Worm (Caenorhabditis elegans): ENCODE results near the gene lis-1.
A peak's percentile ranks its signal among the peaks of the same experiment; 100 is the strongest.

lis-1 gene

ce11 chrIII:13389078-13389477 lies 12.6 kb upstream of the lis-1 start, which contains the start of gene T03F6.3:
TSS of gene T03F6.3 (plus strand) at chrIII:13389395.
- 0 out of 2 replicates have a peak, but pooled peaks have one; percentile 18 for TF ChIP-seq madf-8 (GFP tag; conservative IDR thresholded peaks at IDR 0.05)
- peak; percentile 67 for TF ChIP-seq lsl-1 (GFP tag; optimal IDR thresholded peaks at IDR 0.05)
- peak; percentile 26 for TF ChIP-seq xnd-1 (tag; optimal IDR thresholded peaks at IDR 0.05)
- TF ChIP-seq madf-6 (GFP tag; IDR thresholded peaks at IDR 0.05), result 0 out of 2 replicates have a peak, but pooled peaks have one; percentile 47
- TF ChIP-seq F33H1.4 (GFP tag; IDR thresholded peaks at IDR 0.05), result peak; percentile 66
- no peak for TF ChIP-seq rcor-1 (GFP tag; IDR thresholded peaks at IDR 0.05)
- peak; percentile 34 for TF ChIP-seq efl-1 (GFP tag; optimal IDR thresholded peaks at IDR 0.05)
- TF ChIP-seq rpc-1 (optimal IDR thresholded peaks at IDR 0.05), result no peak
- TF ChIP-seq rpc-1 (tag; optimal IDR thresholded peaks at IDR 0.05), result no peak
- TF ChIP-seq aptf-3 (GFP tag; IDR thresholded peaks at IDR 0.05), result no peak

DNA sequence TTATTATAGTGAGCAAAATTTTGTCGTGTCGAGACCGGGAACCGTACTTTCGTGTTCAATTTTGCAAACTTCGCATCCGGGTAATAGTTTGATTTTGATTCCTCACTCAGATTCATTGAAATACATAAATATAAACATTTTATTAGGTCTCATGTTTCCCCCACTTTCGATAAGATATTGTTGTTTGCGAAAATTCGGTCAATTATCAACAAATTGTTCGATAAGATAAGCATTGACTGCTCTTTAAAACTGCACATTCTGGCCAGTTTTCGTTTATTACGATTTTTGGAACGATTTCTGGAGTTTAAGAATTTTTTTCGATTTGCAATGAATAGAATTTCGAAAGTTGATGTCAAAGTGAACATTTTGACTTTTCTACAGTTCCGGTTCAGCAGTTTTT lies 12.1 kb upstream of the lis-1 start:
- TF ChIP-seq nhr-80 (tag; optimal IDR thresholded peaks at IDR 0.05), result peak; percentile 43
- TF ChIP-seq nfya-1 (tag; optimal IDR thresholded peaks at IDR 0.05; ENCODE audit: borderline replicate concordance, insufficient read depth), result no peak

ce11 chrIII:13385850-13386249 lies 9.3 kb upstream of the lis-1 start, which contains the start of gene T03F6.4:
TSS of gene T03F6.4 (plus strand) at chrIII:13386150.
- TF ChIP-seq nhr-27 (tag; optimal IDR thresholded peaks at IDR 0.05) (no peak), F37B4.10 (GFP tag; IDR thresholded peaks at IDR 0.05) (no peak), egl-44 (GFP tag; IDR thresholded peaks at IDR 0.05) (no peak), F33H1.4 (GFP tag; IDR thresholded peaks at IDR 0.05) (no peak), mel-28 (tag; optimal IDR thresholded peaks at IDR 0.05; ENCODE audit: borderline replicate concordance) (no peak), hrde-1 (tag; optimal IDR thresholded peaks at IDR 0.05; ENCODE audit: borderline replicate concordance) (no peak), hmg-1.2 (GFP tag; IDR thresholded peaks at IDR 0.05) (no peak), madf-10 (tag; optimal IDR thresholded peaks at IDR 0.05) (no peak), ceh-100 (GFP tag; IDR thresholded peaks at IDR 0.05) (no peak), unc-62 (GFP tag; optimal IDR thresholded peaks at IDR 0.05) (no peak), mcd-1 (GFP tag; IDR thresholded peaks at IDR 0.05) (no peak)

DNA sequence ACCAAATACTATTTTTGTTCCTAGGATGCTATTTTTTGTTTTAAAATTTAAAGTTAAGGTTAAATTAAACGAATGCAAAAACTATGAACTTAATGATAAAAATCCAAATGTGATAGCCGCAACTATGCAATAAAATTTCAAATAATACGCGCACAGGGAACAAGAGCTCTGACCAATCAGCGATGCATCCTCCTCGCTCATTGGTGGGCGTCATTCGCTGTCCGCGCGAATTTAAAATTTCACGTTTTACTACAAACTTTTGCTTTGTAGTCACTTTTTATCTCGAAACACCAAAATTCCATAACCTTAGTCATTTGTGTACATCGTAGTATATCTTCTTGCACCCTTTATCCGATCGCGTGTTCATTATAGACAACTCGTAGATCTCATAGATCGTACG lies 6.6 kb upstream of the lis-1 start:
- TF ChIP-seq nhr-27 (tag; optimal IDR thresholded peaks at IDR 0.05) (no peak), lsy-27 (tag; optimal IDR thresholded peaks at IDR 0.05; ENCODE audit: borderline replicate concordance, insufficient read depth) (no peak), lir-1 (GFP tag; conservative IDR thresholded peaks at IDR 0.05) (no peak), bed-1 (GFP tag; IDR thresholded peaks at IDR 0.05) (no peak), attf-5 (GFP tag; optimal IDR thresholded peaks at IDR 0.05) (no peak), snpc-1.3 (tag; optimal IDR thresholded peaks at IDR 0.05; ENCODE audit: insufficient read depth) (no peak)

DNA sequence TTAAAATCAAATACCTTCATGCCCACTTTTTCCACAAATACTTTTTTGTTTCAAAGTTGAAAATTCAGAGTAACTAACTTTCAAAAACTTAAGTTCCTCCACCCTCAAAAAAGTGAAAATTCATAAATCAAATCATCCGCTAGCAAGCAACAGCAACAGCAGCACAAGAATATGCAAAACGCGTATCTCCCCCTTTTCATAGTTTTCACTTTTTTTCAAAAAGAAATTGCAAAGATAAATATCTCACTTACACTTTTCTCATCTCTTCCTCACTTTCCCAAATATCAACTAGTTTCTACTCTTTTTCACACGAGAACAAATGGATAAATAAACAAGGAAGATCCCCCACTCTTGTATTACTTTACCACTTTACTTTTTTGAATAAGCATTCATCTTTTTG lies 5.2 kb upstream of the lis-1 start:
- TF ChIP-seq F23B12.7 (tag; optimal IDR thresholded peaks at IDR 0.05; ENCODE audit: insufficient read depth) (no peak), ztf-26 (tag; optimal IDR thresholded peaks at IDR 0.05) (no peak), egrh-3 (GFP tag; IDR thresholded peaks at IDR 0.05) (no peak), fkh-3 (tag; optimal IDR thresholded peaks at IDR 0.05) (no peak), nhr-90 (tag; optimal IDR thresholded peaks at IDR 0.05) (no peak), madf-6 (GFP tag; IDR thresholded peaks at IDR 0.05) (no peak), lin-40 (tag; optimal IDR thresholded peaks at IDR 0.05) (no peak), ztf-18 (tag; optimal IDR thresholded peaks at IDR 0.05) (no peak), rcor-1 (GFP tag; IDR thresholded peaks at IDR 0.05) (no peak), dpl-1 (GFP tag; optimal IDR thresholded peaks at IDR 0.05) (no peak), cebp-1 (GFP tag; IDR thresholded peaks at IDR 0.05) (no peak), cebp-1 (tag; optimal IDR thresholded peaks at IDR 0.05) (no peak), nhr-179 (tag; optimal IDR thresholded peaks at IDR 0.05) (no peak)
